Worm (Caenorhabditis elegans): Measurements from ENCODE around the gene ptp-5.1.
A peak's percentile ranks its signal among the peaks of the same experiment; 100 is the strongest.

ce11 chrIV:5160171-5160570, 6.0 kb upstream of the ptp-5.1 start, which contains the start of the genes C24D10.6 and C24D10.4:
- TF ChIP-seq lsy-2 (tag; optimal IDR thresholded peaks at IDR 0.05) (peak; percentile 69 to 77), mef-2 (tag; optimal IDR thresholded peaks at IDR 0.05) (no peak), nhr-11 (tag; optimal IDR thresholded peaks at IDR 0.05) (no peak), dpl-1 (GFP tag; optimal IDR thresholded peaks at IDR 0.05) (peak; percentile 51 to 71 (median 65)), efl-1 (optimal IDR thresholded peaks at IDR 0.05) (peak; percentile 53 to 70), efl-1 (GFP tag; optimal IDR thresholded peaks at IDR 0.05 in 1 of 2) (peak; percentile 66 to 95), ztf-4 (tag; optimal IDR thresholded peaks at IDR 0.05) (no peak), lin-39 (tag; optimal IDR thresholded peaks at IDR 0.05) (peak; percentile 39), ama-1 (optimal IDR thresholded peaks at IDR 0.05) (no peak), dsc-1 (tag; optimal IDR thresholded peaks at IDR 0.05) (peak; percentile 29), skn-1 (tag; optimal IDR thresholded peaks at IDR 0.05) (peak; percentile 77)

Measured in whole organism, L1 larva.